Worm (Caenorhabditis elegans) whole organism, L3 larva: ENCODE measurements around the gene tbcb-1.
A peak's percentile ranks its signal among the peaks of the same experiment; 100 is the strongest.

Source experiments
- R02D3.7 ChIP-seq: fragments of 150-350 bp; optimal IDR thresholded peaks from 2 replicates; lab custom pipeline; 2014; ENCODE audit warnings: missing biosample characterization, missing genetic modification characterization
- ZK546.5 ChIP-seq: sonication (generic microtip); optimal IDR thresholded peaks from 2 replicates; lab custom pipeline; 2017; ENCODE audit warnings: missing biosample characterization, missing genetic modification characterization
- aly-2 ChIP-seq: fragments of 150-350 bp; optimal IDR thresholded peaks from 2 replicates; lab custom pipeline; 2014; ENCODE audit warnings: missing biosample characterization, missing genetic modification characterization
- ama-1 ChIP-seq: fragments of 150-350 bp; optimal IDR thresholded peaks from 2 replicates; lab custom pipeline; 2018
- ceh-28 ChIP-seq: fragments of 150-350 bp; optimal IDR thresholded peaks from 2 replicates; lab custom pipeline; 2014; ENCODE audit warnings: missing biosample characterization, missing genetic modification reagents, missing genetic modification characterization
- ceh-82 ChIP-seq: fragments of 150-350 bp; optimal IDR thresholded peaks from 2 replicates; lab custom pipeline; 2014; ENCODE audit warnings: missing biosample characterization, missing genetic modification characterization
- egl-27 ChIP-seq: sonication (generic microtip); optimal IDR thresholded peaks from 4 replicates; lab custom pipeline; 2017; ENCODE audit warnings: missing biosample characterization, missing genetic modification reagents, missing genetic modification characterization
- egl-5 ChIP-seq: fragments of 150-350 bp; optimal IDR thresholded peaks from 2 replicates; lab custom pipeline; 2017; ENCODE audit warnings: missing biosample characterization, missing genetic modification reagents, missing genetic modification characterization, inconsistent platforms
- elt-1 ChIP-seq: fragments of 150-350 bp; optimal IDR thresholded peaks from 2 replicates; lab custom pipeline; 2014; ENCODE audit warnings: missing biosample characterization, missing genetic modification characterization
- elt-2 ChIP-seq: sonication (generic microtip); optimal IDR thresholded peaks from 2 replicates; lab custom pipeline; 2016; ENCODE audit warnings: missing genetic modification reagents, mild to moderate bottlenecking, missing genetic modification characterization, missing compliant biosample characterization
- elt-3 ChIP-seq, 3 experiments: fragments of 150-350 bp in 1 of 3; sonication (generic microtip) in 2 of 3; optimal IDR thresholded peaks; 2 replicates in 2 of 3; 4 replicates in 1 of 3; lab custom pipeline; 2014 to 2017; ENCODE audit warnings: missing biosample characterization in 3 of 3, missing genetic modification characterization in 3 of 3
- eor-1 ChIP-seq, 2 experiments: fragments of 150-350 bp; optimal IDR thresholded peaks; 2 replicates each; lab custom pipeline; 2014 to 2018; ENCODE audit warnings: missing biosample characterization in 2 of 2, missing genetic modification characterization in 2 of 2
- fkh-10 ChIP-seq: sonication (generic microtip); optimal IDR thresholded peaks from 2 replicates; lab custom pipeline; 2017; ENCODE audit warnings: missing biosample characterization, missing genetic modification reagents, missing genetic modification characterization
- fos-1 ChIP-seq: fragments of 150-350 bp; optimal IDR thresholded peaks from 2 replicates; lab custom pipeline; 2014; ENCODE audit warnings: missing biosample characterization, missing genetic modification characterization
- hmg-11 ChIP-seq: sonication (generic microtip); optimal IDR thresholded peaks from 2 replicates; lab custom pipeline; 2016; ENCODE audit warnings: missing genetic modification characterization, missing compliant biosample characterization
- jun-1 ChIP-seq: fragments of 150-350 bp; optimal IDR thresholded peaks from 2 replicates; lab custom pipeline; 2014; ENCODE audit warnings: missing biosample characterization, missing genetic modification reagents, missing genetic modification characterization
- lin-15B ChIP-seq: fragments of 150-350 bp; optimal IDR thresholded peaks from 2 replicates; lab custom pipeline; 2014; ENCODE audit warnings: missing biosample characterization, missing genetic modification characterization
- lin-39 ChIP-seq: fragments of 150-350 bp; optimal IDR thresholded peaks from 2 replicates; lab custom pipeline; 2018; ENCODE audit warnings: missing biosample characterization, missing genetic modification reagents, missing genetic modification characterization
- lsy-12 ChIP-seq: sonication (generic microtip); optimal IDR thresholded peaks from 2 replicates; lab custom pipeline; 2016; ENCODE audit warnings: mild to moderate bottlenecking, missing genetic modification characterization, missing compliant biosample characterization
- mdl-1 ChIP-seq: fragments of 150-350 bp; optimal IDR thresholded peaks from 2 replicates; lab custom pipeline; 2014; ENCODE audit warnings: missing biosample characterization, missing genetic modification characterization
- nfya-1 ChIP-seq: sonication (generic microtip); optimal IDR thresholded peaks from 2 replicates; lab custom pipeline; 2017; ENCODE audit warnings: missing genetic modification characterization, mild to moderate bottlenecking, missing compliant biosample characterization, antibody characterized with exemption, moderate library complexity; ENCODE audit not compliant: insufficient read depth
- nhr-11 ChIP-seq: fragments of 150-350 bp; optimal IDR thresholded peaks from 2 replicates; lab custom pipeline; 2014; ENCODE audit warnings: missing biosample characterization, missing genetic modification characterization
- nhr-12 ChIP-seq: fragments of 150-350 bp; optimal IDR thresholded peaks from 2 replicates; lab custom pipeline; 2014; ENCODE audit warnings: missing biosample characterization, missing genetic modification characterization
- nhr-23 ChIP-seq: fragments of 150-350 bp; optimal IDR thresholded peaks from 2 replicates; lab custom pipeline; 2014; ENCODE audit warnings: missing biosample characterization, missing genetic modification reagents, missing genetic modification characterization
- nhr-237 ChIP-seq: fragments of 150-350 bp; optimal IDR thresholded peaks from 2 replicates; lab custom pipeline; 2014; ENCODE audit warnings: missing biosample characterization, missing genetic modification characterization
- nhr-25 ChIP-seq: sonication (generic microtip); optimal IDR thresholded peaks from 2 replicates; lab custom pipeline; 2017; ENCODE audit warnings: missing biosample characterization, missing genetic modification characterization
- nhr-43 ChIP-seq: sonication (generic microtip); optimal IDR thresholded peaks from 2 replicates; lab custom pipeline; 2016; ENCODE audit warnings: mild to moderate bottlenecking, missing genetic modification characterization, missing compliant biosample characterization; ENCODE audit not compliant: poor library complexity, severe bottlenecking
- nhr-76 ChIP-seq: fragments of 150-350 bp; sonication (generic microtip); optimal IDR thresholded peaks from 5 replicates; lab custom pipeline; 2014; ENCODE audit warnings: missing biosample characterization, missing genetic modification characterization
- nhr-77 ChIP-seq: fragments of 150-350 bp; optimal IDR thresholded peaks from 2 replicates; lab custom pipeline; 2014; ENCODE audit warnings: missing biosample characterization, missing genetic modification characterization
- pha-4 ChIP-seq: fragments of 150-350 bp; optimal IDR thresholded peaks from 2 replicates; lab custom pipeline; 2014; ENCODE audit warnings: missing biosample characterization, missing genetic modification reagents, missing genetic modification characterization
- pqm-1 ChIP-seq: fragments of 150-350 bp; optimal IDR thresholded peaks from 2 replicates; lab custom pipeline; 2017; ENCODE audit warnings: missing biosample characterization, missing genetic modification characterization, inconsistent platforms
- skn-1 ChIP-seq: fragments of 150-350 bp; optimal IDR thresholded peaks from 2 replicates; lab custom pipeline; 2014; ENCODE audit warnings: missing biosample characterization, missing genetic modification characterization
- snpc-4 ChIP-seq: fragments of 150-350 bp; optimal IDR thresholded peaks from 2 replicates; lab custom pipeline; 2014; ENCODE audit warnings: missing biosample characterization, missing genetic modification characterization
- tbx-2 ChIP-seq: sonication (generic microtip); optimal IDR thresholded peaks from 2 replicates; lab custom pipeline; 2016; ENCODE audit warnings: mild to moderate bottlenecking, missing genetic modification characterization, missing compliant biosample characterization
- unc-39 ChIP-seq: sonication (generic microtip); optimal IDR thresholded peaks from 4 replicates; lab custom pipeline; 2017; ENCODE audit warnings: missing biosample characterization, missing genetic modification characterization
- unc-62 ChIP-seq: fragments of 150-350 bp; sonication (generic microtip); optimal IDR thresholded peaks from 4 replicates; lab custom pipeline; 2014; ENCODE audit warnings: missing biosample characterization, missing genetic modification reagents, missing genetic modification characterization
- zag-1 ChIP-seq: fragments of 150-350 bp; optimal IDR thresholded peaks from 2 replicates; lab custom pipeline; 2014; ENCODE audit warnings: missing biosample characterization, missing genetic modification characterization
- ztf-11 ChIP-seq: fragments of 150-350 bp; optimal IDR thresholded peaks from 2 replicates; lab custom pipeline; 2014; ENCODE audit warnings: missing biosample characterization, missing genetic modification characterization
- ztf-4 ChIP-seq: fragments of 150-350 bp; optimal IDR thresholded peaks from 2 replicates; lab custom pipeline; 2014; ENCODE audit warnings: missing biosample characterization, missing genetic modification characterization

tbcb-1 gene

DNA sequence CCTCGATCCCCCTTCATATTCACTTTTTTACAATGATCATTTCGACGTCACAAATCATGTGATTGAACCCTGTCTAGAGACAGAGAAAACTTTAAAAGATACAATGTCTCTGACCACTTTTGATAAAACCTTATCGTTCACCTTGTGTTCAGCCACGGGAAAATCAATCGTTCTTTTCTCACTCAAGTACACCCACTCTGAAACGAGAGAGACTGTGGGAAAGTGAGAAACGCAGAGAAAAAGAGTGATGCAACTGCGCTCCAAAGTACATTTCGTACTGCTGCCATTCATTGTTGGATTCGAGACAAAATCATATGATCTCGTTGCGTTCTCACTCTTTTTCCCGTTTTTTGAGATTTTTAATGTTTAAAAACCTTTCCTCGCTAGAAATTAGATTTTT is 26.7 kb upstream of the tbcb-1 start:
- TF ChIP-seq nhr-11 (tag; lab: Kevin White, UChicago) (peak; percentile 30), elt-1 (tag; lab: Kevin White, UChicago) (no peak), egl-27 (tag; lab: Kevin White, UChicago) (peak; percentile 28), nhr-12 (tag; lab: Kevin White, UChicago) (no peak), fkh-10 (no peak), fos-1 (tag; lab: Kevin White, UChicago) (no peak), snpc-4 (tag; lab: Kevin White, UChicago) (peak; percentile 88), skn-1 (tag; lab: Kevin White, UChicago) (peak; percentile 11), ceh-28 (tag; lab: Kevin White, UChicago) (peak; percentile 75), nhr-237 (no peak), egl-5 (tag; lab: Kevin White, UChicago) (peak; percentile 57), pqm-1 (tag; lab: Kevin White, UChicago) (peak; percentile 92), unc-39 (tag; lab: Kevin White, UChicago) (no peak), ceh-82 (no peak), mdl-1 (tag; lab: Kevin White, UChicago) (peak; percentile 39), hmg-11 (tag; lab: Kevin White, UChicago) (peak; percentile 76), R02D3.7 (tag; lab: Kevin White, UChicago) (peak; percentile 56), lsy-12 (peak; percentile 79), ZK546.5 (tag; lab: Kevin White, UChicago) (no peak), nfya-1 (peak; percentile 92), nhr-25 (tag; lab: Kevin White, UChicago) (peak; percentile 95), nhr-23 (tag; lab: Kevin White, UChicago) (peak; percentile 93), ztf-4 (tag; lab: Kevin White, UChicago) (peak; percentile 0), elt-3 (tag; optimal IDR thresholded peaks at IDR 0.05; lab: Kevin White, UChicago) (peak in 1 of 3 experiments; percentile 70), elt-2 (peak; percentile 94), pha-4 (tag; lab: Kevin White, UChicago) (peak; percentile 93), ama-1 (lab: Kevin White, UChicago) (peak; percentile 70), unc-62 (peak; percentile 38), lin-39 (tag; lab: Kevin White, UChicago) (peak; percentile 90), nhr-43 (tag; lab: Kevin White, UChicago) (peak; percentile 92), ztf-11 (tag; lab: Kevin White, UChicago) (no peak), lin-15B (tag; lab: Kevin White, UChicago) (peak; percentile 94), nhr-77 (no peak), tbx-2 (peak; percentile 41), jun-1 (peak; percentile 68), nhr-76 (tag; lab: Kevin White, UChicago) (peak; percentile 90)

DNA sequence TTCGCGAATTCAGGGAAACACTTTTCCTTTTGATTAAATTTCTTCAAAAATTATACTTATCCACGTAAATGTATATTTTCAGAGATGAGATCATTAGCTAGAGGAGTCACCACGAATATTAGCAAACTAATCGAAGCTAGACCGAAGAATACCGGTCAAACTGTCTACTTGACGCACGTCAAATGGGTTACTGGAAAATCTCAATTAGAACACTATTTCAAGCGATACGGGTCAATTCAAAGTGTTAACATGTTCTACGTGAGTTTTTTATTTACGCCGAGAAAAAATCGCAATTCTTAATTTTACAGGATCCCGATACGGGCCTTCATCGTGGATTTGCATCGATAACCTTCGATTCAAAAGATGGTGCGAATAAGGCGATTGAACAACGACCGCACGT is 26.1 kb upstream of the tbcb-1 start, which contains the start of gene slrp-1:
slrp-1 (plus strand) TSS at position 83 of the 400 bp plus-strand sequence.
- TF ChIP-seq nhr-23 (tag; lab: Kevin White, UChicago) (no peak), eor-1 (tag; optimal IDR thresholded peaks at IDR 0.05; lab: Kevin White, UChicago) (no peak), aly-2 (tag; lab: Kevin White, UChicago) (no peak), ama-1 (lab: Kevin White, UChicago) (peak; percentile 19), zag-1 (tag; lab: Kevin White, UChicago) (no peak), jun-1 (no peak), nhr-25 (tag; lab: Kevin White, UChicago) (no peak), tbx-2 (no peak)
- TF ChIP-seq, all 47 proteins: peak for 1

DNA sequence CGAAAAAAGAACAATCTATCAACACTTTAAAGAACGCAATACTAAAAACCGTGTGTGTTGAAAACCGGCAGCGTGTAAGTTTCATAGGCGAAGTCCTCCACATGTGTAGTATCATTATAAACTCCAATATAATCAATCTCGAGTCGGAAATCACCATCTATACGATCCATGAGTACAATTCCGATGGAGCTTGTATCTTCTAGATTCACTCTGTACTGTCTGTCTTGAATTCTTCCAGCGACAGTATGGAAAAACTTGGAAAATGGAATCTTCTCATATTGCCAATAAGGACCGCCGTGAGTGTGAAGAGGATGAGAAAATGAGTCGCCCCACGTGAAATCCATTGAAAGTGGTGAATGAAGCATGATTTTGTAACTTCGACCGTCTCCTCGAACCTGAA is 25.0 kb upstream of the tbcb-1 start:
- TF ChIP-seq hmg-11 (tag; lab: Kevin White, UChicago): no peak
- peak; percentile 55 for TF ChIP-seq nhr-43 (tag; lab: Kevin White, UChicago)
- peak; percentile 76 for TF ChIP-seq ama-1 (lab: Kevin White, UChicago)
- no peak for TF ChIP-seq nhr-11 (tag; lab: Kevin White, UChicago)
- peak; percentile 33 for TF ChIP-seq lsy-12
- peak; percentile 16 for TF ChIP-seq elt-2
